Worm (Caenorhabditis elegans): ENCODE data around the gene R08A2.1.

R08A2.1 gene

DNA sequence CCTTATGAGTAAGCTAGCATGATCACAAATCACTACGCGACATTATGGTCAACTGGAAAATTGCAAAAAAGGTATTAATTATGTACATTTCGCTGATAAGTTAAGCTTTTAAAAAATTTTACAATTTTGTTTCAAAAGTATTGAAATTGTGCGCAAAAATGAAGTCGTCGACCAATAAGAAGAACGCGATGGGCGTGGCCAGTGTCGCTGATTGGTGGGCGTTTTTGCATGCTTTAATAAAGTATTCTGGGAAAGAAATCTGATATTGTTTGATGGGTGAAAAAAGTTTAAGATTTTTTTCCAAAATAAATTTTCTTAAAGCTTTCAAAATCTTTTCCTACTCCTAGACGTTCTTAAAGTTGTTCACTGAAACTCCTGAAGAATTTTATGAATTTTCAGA, 41.1 kb downstream of the R08A2.1 start:
- TF ChIP-seq bed-3 (GFP tag; optimal IDR thresholded peaks at IDR 0.05) = no peak
- no peak for TF ChIP-seq ces-1 (GFP tag; optimal IDR thresholded peaks at IDR 0.05)
- no peak for TF ChIP-seq unc-62 (GFP tag; optimal IDR thresholded peaks at IDR 0.05)
- no peak for TF ChIP-seq snpc-4 (tag; optimal IDR thresholded peaks at IDR 0.05)

Data from whole organism, mixed stage, embryonic.